Worm (Caenorhabditis elegans) whole organism, L4 larva: Measurements from ENCODE around the gene xbx-5.
A peak's percentile ranks its signal among the peaks of the same experiment; 100 is the strongest.

Experiments used
- F26F4.8 ChIP-seq: fragments of 200-800 bp; sonication (Bioruptor generic); conservative IDR thresholded peaks from 2 replicates; pipeline ENCODE4 v1.3.6; 2022; ENCODE audit warnings: missing genetic modification characterization, missing compliant biosample characterization
- F37D6.2 ChIP-seq: sonication (generic microtip); optimal IDR thresholded peaks from 2 replicates; lab custom pipeline; 2016; ENCODE audit warnings: mild to moderate bottlenecking, missing genetic modification characterization, missing compliant biosample characterization
- T20F7.1 ChIP-seq: fragments of 200-800 bp; sonication (Bioruptor generic); optimal IDR thresholded peaks from 2 replicates; lab custom pipeline; 2018; ENCODE audit warnings: mild to moderate bottlenecking, missing genetic modification characterization, missing compliant biosample characterization
- Y5F2A.4 ChIP-seq: fragments of 200-800 bp; sonication (Bioruptor generic); optimal IDR thresholded peaks from 2 replicates; lab custom pipeline; 2018; ENCODE audit warnings: mild to moderate bottlenecking, missing genetic modification characterization, missing compliant biosample characterization
- Y75B8A.6 ChIP-seq: fragments of 200-800 bp; sonication (Bioruptor generic); IDR thresholded peaks from 2 replicates; pipeline ENCODE4 v1.3.6; 2022; ENCODE audit warnings: missing genetic modification reagents, missing genetic modification characterization, missing compliant biosample characterization
- ZK337.2 ChIP-seq: fragments of 200-800 bp; sonication (Bioruptor generic); IDR thresholded peaks from 2 replicates; pipeline ENCODE4 v1.3.6; 2022; ENCODE audit warnings: missing genetic modification reagents, missing genetic modification characterization, missing compliant biosample characterization
- aha-1 ChIP-seq: fragments of 150-350 bp; peaks from one replicate; lab custom pipeline; 2014; ENCODE audit warnings: missing biosample characterization, missing genetic modification characterization
- ama-1 ChIP-seq: fragments of 150-350 bp; optimal IDR thresholded peaks from 2 replicates; lab custom pipeline; 2014; ENCODE audit warnings: inconsistent platforms, mixed read lengths
- ceh-44 ChIP-seq: fragments of 200-800 bp; sonication (Bioruptor generic); IDR thresholded peaks from 2 replicates; pipeline ENCODE4 v1.3.6; 2022; ENCODE audit warnings: missing genetic modification reagents, missing genetic modification characterization, missing compliant biosample characterization
- ces-1 ChIP-seq: fragments of 150-350 bp; sonication (generic microtip); optimal IDR thresholded peaks from 4 replicates; lab custom pipeline; 2014; ENCODE audit warnings: missing biosample characterization, missing genetic modification reagents, missing genetic modification characterization
- cey-2 ChIP-seq: sonication (generic microtip); optimal IDR thresholded peaks from 3 replicates; lab custom pipeline; 2017; ENCODE audit warnings: missing genetic modification characterization, mild to moderate bottlenecking, missing compliant biosample characterization, antibody characterized with exemption, borderline replicate concordance; ENCODE audit not compliant: insufficient read depth
- dmd-8 ChIP-seq: fragments of 200-800 bp; sonication (Bioruptor generic); IDR thresholded peaks from 2 replicates; pipeline ENCODE4 v1.3.6; 2022; ENCODE audit warnings: missing genetic modification characterization, missing compliant biosample characterization
- dve-1 ChIP-seq: sonication (generic microtip); optimal IDR thresholded peaks from 2 replicates; lab custom pipeline; 2017; ENCODE audit warnings: antibody characterized with exemption, mild to moderate bottlenecking, missing genetic modification characterization, missing compliant biosample characterization; ENCODE audit not compliant: insufficient read depth
- egl-27 ChIP-seq: sonication (generic microtip); optimal IDR thresholded peaks from 3 replicates; lab custom pipeline; 2017; ENCODE audit warnings: missing biosample characterization, missing genetic modification reagents, missing genetic modification characterization
- egl-43 ChIP-seq: fragments of 200-800 bp; sonication (Bioruptor generic); IDR thresholded peaks from 2 replicates; pipeline ENCODE4 v1.3.6; 2022; ENCODE audit warnings: missing genetic modification reagents, missing genetic modification characterization, missing compliant biosample characterization
- gei-8 ChIP-seq: fragments of 200-800 bp; sonication (Bioruptor generic); optimal IDR thresholded peaks from 2 replicates; lab custom pipeline; 2018; ENCODE audit warnings: mild to moderate bottlenecking, missing genetic modification characterization, missing compliant biosample characterization
- hmg-1.1 ChIP-seq: fragments of 200-800 bp; sonication (Bioruptor generic); IDR thresholded peaks from 2 replicates; pipeline ENCODE4 v1.3.6; 2022; ENCODE audit warnings: missing genetic modification reagents, missing genetic modification characterization, missing compliant biosample characterization
- lim-7 ChIP-seq: fragments of 200-800 bp; sonication (Bioruptor generic); IDR thresholded peaks from 2 replicates; pipeline ENCODE4 v1.3.6; 2022; ENCODE audit warnings: missing genetic modification characterization, missing compliant biosample characterization
- lin-1 ChIP-seq: fragments of 200-800 bp; sonication (Bioruptor generic); IDR thresholded peaks from 2 replicates; pipeline ENCODE4 v1.3.6; 2022; ENCODE audit warnings: missing genetic modification reagents, missing genetic modification characterization, missing compliant biosample characterization
- lir-3 ChIP-seq: sonication (generic microtip); optimal IDR thresholded peaks from 2 replicates; lab custom pipeline; 2016; ENCODE audit warnings: mild to moderate bottlenecking, missing genetic modification characterization, missing compliant biosample characterization
- lsy-2 ChIP-seq, 2 experiments: fragments of 150-350 bp in 1 of 2; sonication (generic microtip) in 1 of 2; optimal IDR thresholded peaks; 2 replicates each; lab custom pipeline; 2014 to 2017; ENCODE audit warnings: missing biosample characterization in 2 of 2, missing genetic modification characterization in 2 of 2
- madf-9 ChIP-seq: fragments of 200-800 bp; sonication (Bioruptor generic); conservative IDR thresholded peaks from 2 replicates; pipeline ENCODE4 v1.3.6; 2022; ENCODE audit warnings: missing genetic modification reagents, missing genetic modification characterization, missing compliant biosample characterization
- mdl-1 ChIP-seq, 2 experiments: fragments of 150-350 bp in 1 of 2; sonication (generic microtip) in 1 of 2; optimal IDR thresholded peaks; 2 replicates each; lab custom pipeline; 2014 to 2017; ENCODE audit warnings: missing biosample characterization in 2 of 2, missing genetic modification characterization in 2 of 2
- mdt-29 ChIP-seq: fragments of 200-800 bp; sonication (Bioruptor generic); IDR thresholded peaks from 2 replicates; pipeline ENCODE4 v1.3.6; 2022; ENCODE audit warnings: missing genetic modification reagents, missing genetic modification characterization, missing compliant biosample characterization
- mes-2 ChIP-seq: sonication (generic microtip); optimal IDR thresholded peaks from 2 replicates; lab custom pipeline; 2016; ENCODE audit warnings: missing genotype, mild to moderate bottlenecking, missing genetic modification characterization, missing compliant biosample characterization; ENCODE audit not compliant: poor library complexity, severe bottlenecking
- mxl-3 ChIP-seq: fragments of 200-800 bp; sonication (Bioruptor generic); optimal IDR thresholded peaks from 2 replicates; lab custom pipeline; 2018; ENCODE audit warnings: mild to moderate bottlenecking, missing genetic modification characterization, missing compliant biosample characterization
- nhr-10 ChIP-seq: fragments of 150-350 bp; optimal IDR thresholded peaks from 2 replicates; lab custom pipeline; 2014; ENCODE audit warnings: missing biosample characterization, missing genetic modification characterization
- nhr-11 ChIP-seq: fragments of 150-350 bp; optimal IDR thresholded peaks from 2 replicates; lab custom pipeline; 2014; ENCODE audit warnings: missing biosample characterization, missing genetic modification characterization
- nhr-28 ChIP-seq: fragments of 150-350 bp; optimal IDR thresholded peaks from 2 replicates; lab custom pipeline; 2014; ENCODE audit warnings: missing biosample characterization, missing genetic modification characterization
- nhr-41 ChIP-seq: fragments of 200-800 bp; sonication (Bioruptor generic); IDR thresholded peaks from 2 replicates; pipeline ENCODE4 v1.3.6; 2022; ENCODE audit warnings: missing genetic modification reagents, missing genetic modification characterization, missing compliant biosample characterization
- nhr-42 ChIP-seq: fragments of 200-800 bp; sonication (Bioruptor generic); IDR thresholded peaks from 2 replicates; pipeline ENCODE4 v1.3.6; 2022; ENCODE audit warnings: missing genetic modification characterization, missing compliant biosample characterization
- nhr-48 ChIP-seq: sonication (generic microtip); optimal IDR thresholded peaks from 2 replicates; lab custom pipeline; 2016; ENCODE audit warnings: mild to moderate bottlenecking, missing genetic modification characterization, missing compliant biosample characterization
- pha-4 ChIP-seq, 2 experiments: fragments of 150-350 bp in 1 of 2; fragments of 200-800 bp in 1 of 2; sonication (Bioruptor generic) in 1 of 2; IDR thresholded peaks in 1 of 2; optimal IDR thresholded peaks in 1 of 2; 2 replicates each; pipeline versions ENCODE4 v1.3.6 to Lab custom; 2014 to 2022; ENCODE audit warnings: missing genetic modification characterization in 2 of 2, missing genetic modification reagents in 2 of 2, missing biosample characterization in 1 of 2, missing compliant biosample characterization in 1 of 2
- set-16 ChIP-seq: fragments of 200-800 bp; sonication (Bioruptor generic); IDR thresholded peaks from 2 replicates; pipeline ENCODE4 v1.3.6; 2022; ENCODE audit warnings: missing genetic modification reagents, missing genetic modification characterization, missing compliant biosample characterization
- snpc-1.2 ChIP-seq: fragments of 200-800 bp; sonication (Bioruptor generic); IDR thresholded peaks from 2 replicates; pipeline ENCODE4 v1.3.6; 2022; ENCODE audit warnings: missing genetic modification reagents, missing genetic modification characterization, missing compliant biosample characterization
- spr-1 ChIP-seq: sonication (generic microtip); optimal IDR thresholded peaks from 2 replicates; lab custom pipeline; 2016; ENCODE audit warnings: mild to moderate bottlenecking, missing genetic modification characterization, missing compliant biosample characterization
- spr-3 ChIP-seq: fragments of 200-800 bp; sonication (Bioruptor generic); optimal IDR thresholded peaks from 2 replicates; lab custom pipeline; 2018; ENCODE audit warnings: mild to moderate bottlenecking, missing genetic modification characterization, missing compliant biosample characterization
- tag-97 ChIP-seq: fragments of 200-800 bp; sonication (Bioruptor generic); IDR thresholded peaks from 2 replicates; pipeline ENCODE4 v1.3.6; 2022; ENCODE audit warnings: missing genetic modification characterization, missing compliant biosample characterization
- zag-1 ChIP-seq: fragments of 150-350 bp; optimal IDR thresholded peaks from 2 replicates; lab custom pipeline; 2014; ENCODE audit warnings: missing biosample characterization, missing genetic modification characterization
- zfp-3 ChIP-seq: fragments of 200-800 bp; sonication (Bioruptor generic); conservative IDR thresholded peaks from 2 replicates; pipeline ENCODE4 v1.3.6; 2022; ENCODE audit warnings: missing genetic modification reagents, missing genetic modification characterization, missing compliant biosample characterization
- zip-11 ChIP-seq: fragments of 200-800 bp; sonication (Bioruptor generic); IDR thresholded peaks from 2 replicates; pipeline ENCODE4 v1.3.6; 2022; ENCODE audit warnings: missing genetic modification characterization, missing compliant biosample characterization
- zip-2 ChIP-seq: fragments of 150-350 bp; optimal IDR thresholded peaks from 2 replicates; lab custom pipeline; 2014; ENCODE audit warnings: missing biosample characterization, missing genetic modification characterization
- ztf-11 ChIP-seq: fragments of 150-350 bp; optimal IDR thresholded peaks from 2 replicates; lab custom pipeline; 2014; ENCODE audit warnings: missing biosample characterization, missing genetic modification characterization

Gene xbx-5

ce11 chrIII:3799213-3799612 lies 5.1 kb downstream of the xbx-5 start (continued):
- TF ChIP-seq ceh-44 (GFP tag; lab: Robert Waterston, UW), result no peak
- no peak for TF ChIP-seq ces-1 (GFP tag; lab: Kevin White, UChicago)
- no peak for TF ChIP-seq ZK337.2 (GFP tag; lab: Robert Waterston, UW)
- 0 out of 2 replicates have a peak, but pooled peaks have one; percentile 19 for TF ChIP-seq lin-1 (GFP tag; lab: Robert Waterston, UW)
- TF ChIP-seq hmg-1.1, result peak; percentile 36
- no peak for TF ChIP-seq spr-3 (GFP tag; lab: Kevin White, UChicago)
- no peak for TF ChIP-seq spr-1 (tag; lab: Kevin White, UChicago)
- TF ChIP-seq ztf-11 (tag; lab: Kevin White, UChicago), result no peak
- TF ChIP-seq set-16 (GFP tag; lab: Robert Waterston, UW), result no peak
- peak; percentile 43 for TF ChIP-seq aha-1
- no peak for TF ChIP-seq egl-27 (tag; lab: Kevin White, UChicago)
- TF ChIP-seq nhr-42 (GFP tag; lab: Robert Waterston, UW), result no peak
- TF ChIP-seq lir-3, result no peak
- TF ChIP-seq zfp-3 (GFP tag; lab: Robert Waterston, UW), result no peak

- no peak for TF ChIP-seq lim-7
- TF ChIP-seq zip-2, result no peak
- no peak for TF ChIP-seq T20F7.1 (GFP tag; lab: Kevin White, UChicago)
- no peak for TF ChIP-seq lir-3
- no peak for TF ChIP-seq zip-11
- TF ChIP-seq hmg-1.1, result 0 out of 2 replicates have a peak, but pooled peaks have one; percentile 5
- no peak for TF ChIP-seq madf-9 (GFP tag; lab: Robert Waterston, UW)
- TF ChIP-seq nhr-41 (GFP tag; lab: Robert Waterston, UW), result no peak
- TF ChIP-seq lsy-2 (tag; optimal IDR thresholded peaks at IDR 0.05; lab: Kevin White, UChicago), result no peak
- no peak for TF ChIP-seq zag-1
- no peak for TF ChIP-seq nhr-48 (tag; lab: Kevin White, UChicago)
- TF ChIP-seq egl-43 (GFP tag; lab: Robert Waterston, UW), result no peak
- TF ChIP-seq set-16 (GFP tag; lab: Robert Waterston, UW), result no peak
- no peak for TF ChIP-seq spr-3 (GFP tag; lab: Kevin White, UChicago)
- TF ChIP-seq F37D6.2 (tag; lab: Kevin White, UChicago), result no peak
- TF ChIP-seq ama-1, result no peak
- no peak for TF ChIP-seq Y5F2A.4 (GFP tag; lab: Kevin White, UChicago)
- no peak for TF ChIP-seq Y75B8A.6
- TF ChIP-seq gei-8 (GFP tag; lab: Kevin White, UChicago), result no peak
- TF ChIP-seq F26F4.8 (GFP tag; lab: Robert Waterston, UW), result no peak
- no peak for TF ChIP-seq pha-4 (GFP tag; IDR thresholded peaks at IDR 0.05; lab: Robert Waterston, UW)
- no peak for TF ChIP-seq pha-4 (tag; optimal IDR thresholded peaks at IDR 0.05; lab: Kevin White, UChicago)
- no peak for TF ChIP-seq nhr-11 (tag; lab: Kevin White, UChicago)
- TF ChIP-seq mxl-3 (GFP tag; lab: Kevin White, UChicago), result peak; percentile 20
- no peak for TF ChIP-seq zfp-3 (GFP tag; lab: Robert Waterston, UW)
- no peak for TF ChIP-seq tag-97 (GFP tag; lab: Robert Waterston, UW)
- 0 out of 2 replicates have a peak, but pooled peaks have one; percentile 7 for TF ChIP-seq mdt-29 (GFP tag; lab: Robert Waterston, UW)
Measured at ce11 chrIII:3798416-3798815, 5.9 kb downstream of the xbx-5 start.

- TF ChIP-seq madf-9 (GFP tag; lab: Robert Waterston, UW) (0 out of 2 replicates have a peak, but pooled peaks have one; percentile 7), hmg-1.1 (0 out of 2 replicates have a peak, but pooled peaks have one; percentile 28), cey-2 (tag; lab: Kevin White, UChicago) (no peak), lsy-2 (tag; optimal IDR thresholded peaks at IDR 0.05; lab: Kevin White, UChicago) (peak; percentile 32 to 33), egl-43 (GFP tag; lab: Robert Waterston, UW) (no peak), dve-1 (tag; lab: Kevin White, UChicago) (peak; percentile 30), snpc-1.2 (GFP tag; lab: Robert Waterston, UW) (no peak), nhr-10 (no peak), aha-1 (peak; percentile 93), nhr-28 (peak; percentile 23), mdl-1 (tag; optimal IDR thresholded peaks at IDR 0.05; lab: Kevin White, UChicago) (peak in 1 of 2 experiments; percentile 59), dmd-8 (GFP tag; lab: Robert Waterston, UW) (no peak), mes-2 (tag; lab: Kevin White, UChicago) (peak; percentile 27), pha-4 (GFP tag; IDR thresholded peaks at IDR 0.05; lab: Robert Waterston, UW) (peak; percentile 37; the same call in 1 of the 2 replicates), pha-4 (tag; optimal IDR thresholded peaks at IDR 0.05; lab: Kevin White, UChicago) (no peak), zfp-3 (GFP tag; lab: Robert Waterston, UW) (0 out of 2 replicates have a peak, but pooled peaks have one; percentile 25), set-16 (GFP tag; lab: Robert Waterston, UW) (peak; percentile 48; the same call in 1 of the 2 replicates), ZK337.2 (GFP tag; lab: Robert Waterston, UW) (0 out of 2 replicates have a peak, but pooled peaks have one; percentile 7)
Measured at ce11 chrIII:3797180-3798026, 6.9 kb downstream of the xbx-5 start.
